Fruit fly (Drosophila melanogaster) whole organism, prepupa: ENCODE data around the gene CG11370.

Experiments
- CG10631 ChIP-seq: fragments of 200-800 bp; sonication (Bioruptor generic); optimal IDR thresholded peaks from 2 replicates; lab custom pipeline; 2016; ENCODE audit warnings: missing biosample characterization, missing genetic modification characterization
- CG3919 ChIP-seq: fragments of 200-800 bp; sonication (Bioruptor generic); optimal IDR thresholded peaks from 3 replicates; lab custom pipeline; 2016; ENCODE audit warnings: missing biosample characterization, missing genetic modification characterization
- CG6854 ChIP-seq: fragments of 200-800 bp; sonication (Bioruptor generic); optimal IDR thresholded peaks from 2 replicates; lab custom pipeline; 2017; ENCODE audit warnings: missing biosample characterization, mild to moderate bottlenecking, missing genetic modification characterization
- CG8119 ChIP-seq: fragments of 200-800 bp; sonication (Bioruptor generic); IDR thresholded peaks from 3 replicates; pipeline ENCODE4 v1.3.6; 2022; ENCODE audit warnings: missing biosample characterization, missing genetic modification characterization
- Hr39 ChIP-seq: fragments of 200-800 bp; sonication (Bioruptor generic); optimal IDR thresholded peaks from 2 replicates; lab custom pipeline; 2016; ENCODE audit warnings: missing biosample characterization, missing genetic modification characterization
- Hr4 ChIP-seq: fragments of 200-800 bp; sonication (Bioruptor generic); optimal IDR thresholded peaks from 3 replicates; lab custom pipeline; 2016; ENCODE audit warnings: missing biosample characterization, missing genetic modification characterization
- Smox ChIP-seq: fragments of 200-800 bp; sonication (Bioruptor generic); optimal IDR thresholded peaks from 3 replicates; lab custom pipeline; 2016; ENCODE audit warnings: missing biosample characterization, missing genetic modification characterization
- acj6 ChIP-seq: fragments of 200-800 bp; sonication (Bioruptor generic); optimal IDR thresholded peaks from 3 replicates; lab custom pipeline; 2016; ENCODE audit warnings: missing biosample characterization, missing genetic modification characterization
- lz ChIP-seq: fragments of 200-800 bp; sonication (Bioruptor generic); optimal IDR thresholded peaks from 3 replicates; lab custom pipeline; 2016; ENCODE audit warnings: missing biosample characterization, missing genetic modification characterization
- ss ChIP-seq, 2 experiments: fragments of 200-800 bp; sonication (Bioruptor generic); optimal IDR thresholded peaks; 2 replicates in 1 of 2; 3 replicates in 1 of 2; lab custom pipeline; 2017 to 2018; ENCODE audit warnings: mild to moderate bottlenecking in 2 of 2, missing biosample characterization in 2 of 2, missing genetic modification characterization in 2 of 2, moderate library complexity in 1 of 2

dm6 chr3L:22680932-22681331, 31.0 kb upstream of the CG11370 start:
- no peak for TF ChIP-seq acj6 (GFP tag; lab: Kevin White, UChicago)
- no peak for TF ChIP-seq CG8119 (GFP tag; lab: Robert Waterston, UW)
- TF ChIP-seq Hr39 (GFP tag; lab: Kevin White, UChicago), result no peak
- no peak for TF ChIP-seq Smox (GFP tag; lab: Kevin White, UChicago)
- TF ChIP-seq Hr4, result no peak
- no peak for TF ChIP-seq ss (GFP tag; optimal IDR thresholded peaks at IDR 0.05; lab: Kevin White, UChicago)
- no peak for TF ChIP-seq CG6854 (GFP tag; lab: Kevin White, UChicago)
- TF ChIP-seq CG10631, result no peak
- TF ChIP-seq CG3919, result no peak
- no peak for TF ChIP-seq lz (GFP tag; lab: Kevin White, UChicago)
